Fruit fly (Drosophila melanogaster) whole organism, wandering third instar larva: ENCODE results near the gene sip3.

Source experiments
- Abd-B ChIP-seq: fragments of >200 bp; optimal IDR thresholded peaks from 2 replicates; lab custom pipeline; 2017; ENCODE audit warnings: missing biosample characterization, missing genetic modification characterization
- CG32264 ChIP-seq: fragments of 200-800 bp; sonication (Bioruptor generic); optimal IDR thresholded peaks from 2 replicates; lab custom pipeline; 2016; ENCODE audit warnings: missing biosample characterization, missing genetic modification characterization
- CG9705 ChIP-seq: fragments of 200-800 bp; sonication (Bioruptor generic); optimal IDR thresholded peaks from 2 replicates; lab custom pipeline; 2018; ENCODE audit warnings: missing biosample characterization, mild to moderate bottlenecking, missing genetic modification characterization
- CrebA ChIP-seq: fragments of 200-800 bp; sonication (Bioruptor generic); optimal IDR thresholded peaks from 2 replicates; lab custom pipeline; 2016; ENCODE audit warnings: missing biosample characterization, mild to moderate bottlenecking, missing genetic modification characterization, borderline replicate concordance
- Dfd ChIP-seq: fragments of >200 bp; optimal IDR thresholded peaks from 2 replicates; lab custom pipeline; 2017; ENCODE audit warnings: missing biosample characterization, missing genetic modification characterization
- Dif ChIP-seq: fragments of 200-275, 200-300 bp; sonication (Bioruptor generic); optimal IDR thresholded peaks from 2 replicates; lab custom pipeline; 2018; ENCODE audit warnings: missing biosample characterization, missing genetic modification characterization; ENCODE audit not compliant: partially characterized antibody
- GATAd ChIP-seq: sonication (Bioruptor generic); optimal IDR thresholded peaks from 2 replicates; lab custom pipeline; 2016; ENCODE audit warnings: missing biosample characterization, missing genetic modification characterization
- HLH106 ChIP-seq: fragments of 200-800 bp; optimal IDR thresholded peaks from 3 replicates; lab custom pipeline; 2019; ENCODE audit warnings: missing biosample characterization, mild to moderate bottlenecking, missing genetic modification characterization, moderate library complexity
- Hnf4 ChIP-seq: fragments of 200-800 bp; sonication (Bioruptor generic); optimal IDR thresholded peaks from 2 replicates; lab custom pipeline; 2016; ENCODE audit warnings: missing biosample characterization, mild to moderate bottlenecking, missing genetic modification characterization
- Hr78 ChIP-seq: fragments of >200 bp; optimal IDR thresholded peaks from 2 replicates; lab custom pipeline; 2017; ENCODE audit warnings: missing biosample characterization, missing genetic modification characterization
- Hr83 ChIP-seq: fragments of 200-300 bp; sonication (Bioruptor generic); optimal IDR thresholded peaks from 2 replicates; lab custom pipeline; 2016; ENCODE audit warnings: missing biosample characterization, mild to moderate bottlenecking, missing genetic modification characterization, moderate library complexity; ENCODE audit not compliant: poor library complexity, severe bottlenecking
- Jra ChIP-seq: sonication (Bioruptor generic); optimal IDR thresholded peaks from 2 replicates; lab custom pipeline; 2016; ENCODE audit warnings: missing biosample characterization, missing genetic modification characterization
- Mio ChIP-seq: sonication (Bioruptor generic); optimal IDR thresholded peaks from 2 replicates; lab custom pipeline; 2016; ENCODE audit warnings: missing biosample characterization, missing genetic modification characterization
- Myc ChIP-seq: fragments of >200 bp; optimal IDR thresholded peaks from 2 replicates; lab custom pipeline; 2017
- N ChIP-seq: fragments of >200 bp; optimal IDR thresholded peaks from 2 replicates; lab custom pipeline; 2018; ENCODE audit warnings: missing biosample characterization, missing external identifiers, missing genetic modification characterization
- OdsH ChIP-seq: fragments of 200-800 bp; sonication (Bioruptor generic); optimal IDR thresholded peaks from 2 replicates; lab custom pipeline; 2016; ENCODE audit warnings: missing biosample characterization, mild to moderate bottlenecking, missing genetic modification characterization
- Rel ChIP-seq, 2 experiments: fragments of 200-800 bp; sonication (Bioruptor generic) in 1 of 2; optimal IDR thresholded peaks; 2 replicates in 1 of 2; 3 replicates in 1 of 2; lab custom pipeline; 2016 to 2019; ENCODE audit warnings: mild to moderate bottlenecking in 2 of 2, missing biosample characterization in 2 of 2, missing genetic modification characterization in 2 of 2, moderate library complexity in 1 of 2
- Sp1 ChIP-seq: fragments of 200-800 bp; sonication (Bioruptor generic); optimal IDR thresholded peaks from 3 replicates; lab custom pipeline; 2019; ENCODE audit warnings: missing biosample characterization, mild to moderate bottlenecking, missing genetic modification characterization, moderate library complexity
- Vsx2 ChIP-seq: fragments of 200-300, 225-300 bp; sonication (Bioruptor generic); optimal IDR thresholded peaks from 2 replicates; lab custom pipeline; 2018; ENCODE audit warnings: missing biosample characterization, missing genetic modification characterization; ENCODE audit not compliant: partially characterized antibody
- br ChIP-seq: fragments of 200-800 bp; sonication (Bioruptor generic); optimal IDR thresholded peaks from 2 replicates; lab custom pipeline; 2016; ENCODE audit warnings: missing biosample characterization, missing genetic modification characterization
- brk ChIP-seq: fragments of 200-800 bp; sonication (Bioruptor generic); optimal IDR thresholded peaks from 2 replicates; lab custom pipeline; 2016; ENCODE audit warnings: missing biosample characterization, mild to moderate bottlenecking, missing genetic modification characterization
- dl ChIP-seq, 2 experiments: fragments of 175-275, 200-275 bp in 1 of 2; fragments of 200-275 bp in 1 of 2; sonication (Bioruptor generic); optimal IDR thresholded peaks; lab custom pipeline; 2018; ENCODE audit warnings: mild to moderate bottlenecking in 2 of 2, missing biosample characterization in 2 of 2, missing genetic modification characterization in 2 of 2, moderate library complexity in 2 of 2; ENCODE audit not compliant: partially characterized antibody in 2 of 2, insufficient read depth in 1 of 2
- dmrt93B ChIP-seq: fragments of 200-800 bp; sonication (Bioruptor generic); optimal IDR thresholded peaks from 2 replicates; lab custom pipeline; 2018; ENCODE audit warnings: missing biosample characterization, mild to moderate bottlenecking, missing genetic modification characterization
- dsf ChIP-seq: sonication (Bioruptor generic); optimal IDR thresholded peaks from 2 replicates; lab custom pipeline; 2016; ENCODE audit warnings: missing biosample characterization, missing genetic modification characterization, borderline replicate concordance
- ey ChIP-seq: fragments of 200-800 bp; sonication (Bioruptor generic); optimal IDR thresholded peaks from 2 replicates; lab custom pipeline; 2016; ENCODE audit warnings: missing biosample characterization, missing genetic modification characterization
- foxo ChIP-seq, 2 experiments: fragments of 200-800 bp; sonication (Bioruptor generic); optimal IDR thresholded peaks; 2 replicates in 1 of 2; 3 replicates in 1 of 2; lab custom pipeline; 2016 to 2017; ENCODE audit warnings: missing biosample characterization in 2 of 2, missing genetic modification characterization in 2 of 2
- fru ChIP-seq: fragments of 200-800 bp; sonication (Bioruptor generic); optimal IDR thresholded peaks from 3 replicates; lab custom pipeline; 2016; ENCODE audit warnings: missing biosample characterization, mild to moderate bottlenecking, missing genetic modification characterization
- h ChIP-seq: fragments of 200-800 bp; sonication (Bioruptor generic); optimal IDR thresholded peaks from 3 replicates; lab custom pipeline; 2016; ENCODE audit warnings: missing biosample characterization, mild to moderate bottlenecking, missing genetic modification characterization
- jim ChIP-seq: fragments of 175-275, 200-325 bp; sonication (Bioruptor generic); optimal IDR thresholded peaks from 2 replicates; lab custom pipeline; 2016; ENCODE audit warnings: missing biosample characterization, mild to moderate bottlenecking, missing genetic modification characterization
- lola ChIP-seq: fragments of >200 bp; optimal IDR thresholded peaks from 2 replicates; lab custom pipeline; 2017; ENCODE audit warnings: missing biosample characterization, missing genetic modification characterization
- pan ChIP-seq: fragments of >200 bp; optimal IDR thresholded peaks from 2 replicates; lab custom pipeline; 2017
- psq ChIP-seq: fragments of 200-800 bp; sonication (Bioruptor generic); optimal IDR thresholded peaks from 3 replicates; lab custom pipeline; 2017; ENCODE audit warnings: missing biosample characterization, mild to moderate bottlenecking, missing genetic modification characterization, moderate library complexity
- rgr ChIP-seq: fragments of 200-800 bp; sonication (Bioruptor generic); optimal IDR thresholded peaks from 3 replicates; lab custom pipeline; 2016; ENCODE audit warnings: missing biosample characterization, mild to moderate bottlenecking, missing genetic modification characterization
- sage ChIP-seq: fragments of 200-800 bp; sonication (Bioruptor generic); optimal IDR thresholded peaks from 2 replicates; lab custom pipeline; 2016; ENCODE audit warnings: missing biosample characterization, mild to moderate bottlenecking, missing genetic modification characterization
- sv ChIP-seq: fragments of 200-800 bp; sonication (Bioruptor generic); optimal IDR thresholded peaks from 3 replicates; lab custom pipeline; 2016; ENCODE audit warnings: missing biosample characterization, missing genetic modification characterization
- tai ChIP-seq: sonication (Bioruptor generic); optimal IDR thresholded peaks from 2 replicates; lab custom pipeline; 2016; ENCODE audit warnings: missing biosample characterization, missing genetic modification characterization
- usp ChIP-seq: fragments of >200 bp; optimal IDR thresholded peaks from 2 replicates; lab custom pipeline; 2017; ENCODE audit warnings: missing biosample characterization, missing genetic modification characterization
- woc ChIP-seq: sonication (Bioruptor generic); optimal IDR thresholded peaks from 2 replicates; lab custom pipeline; 2016; ENCODE audit warnings: missing biosample characterization, mild to moderate bottlenecking, missing genetic modification characterization

Gene sip3

DNA sequence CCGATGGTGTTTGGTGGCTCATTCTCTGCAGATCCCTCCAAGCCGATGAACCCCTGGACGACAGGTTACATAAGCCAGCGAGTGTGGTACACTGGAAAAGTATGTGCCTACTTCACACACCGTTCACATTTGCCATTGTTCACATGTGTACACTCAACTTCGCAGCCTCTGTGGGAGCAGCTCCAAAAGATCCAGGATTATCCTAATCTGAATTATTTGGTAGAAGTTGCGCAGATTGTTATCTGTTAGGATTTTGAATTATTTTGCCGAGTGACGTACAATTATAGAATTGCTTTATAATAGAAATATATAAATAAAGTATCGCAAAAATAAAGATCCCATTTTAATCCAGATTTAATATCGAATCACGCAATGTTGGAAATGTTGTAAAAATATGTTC, 4.5 kb upstream of the sip3 start:
- TF ChIP-seq ey (GFP tag; lab: Kevin White, UChicago) (no peak), rgr (GFP tag; lab: Kevin White, UChicago) (no peak), pan (no peak), Hr83 (no peak), lola (GFP tag; lab: Kevin White, UChicago) (no peak), Dfd (GFP tag; lab: Kevin White, UChicago) (no peak), sage (GFP tag; lab: Kevin White, UChicago) (no peak), br (GFP tag; lab: Kevin White, UChicago) (no peak), fru (GFP tag; lab: Kevin White, UChicago) (no peak)

DNA sequence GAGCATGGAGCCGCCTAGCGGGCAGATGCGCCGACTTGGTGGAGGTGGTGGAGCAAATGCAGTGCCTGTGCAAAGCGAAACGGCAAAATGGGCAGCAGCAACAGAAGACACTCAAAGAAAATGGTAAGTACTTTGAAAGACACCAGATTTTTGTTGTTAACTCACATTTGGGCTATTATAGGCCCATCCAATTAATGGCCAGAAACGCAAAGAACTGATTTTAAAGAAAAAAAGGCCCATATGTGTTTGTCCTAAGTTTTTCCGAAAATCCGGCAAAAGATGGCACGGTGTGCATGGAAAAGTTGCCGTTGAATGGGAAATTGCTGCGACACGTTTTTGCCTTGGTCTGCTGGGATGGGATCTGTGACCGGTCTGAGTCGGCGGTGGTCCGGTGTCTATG, 3.8 kb upstream of the sip3 start:
- TF ChIP-seq OdsH (GFP tag; lab: Kevin White, UChicago) (no peak), ey (GFP tag; lab: Kevin White, UChicago) (no peak), dsf (GFP tag; lab: Kevin White, UChicago) (no peak), sage (GFP tag; lab: Kevin White, UChicago) (no peak), CG9705 (no peak), br (GFP tag; lab: Kevin White, UChicago) (no peak), CG32264 (GFP tag; lab: Kevin White, UChicago) (no peak), sv (no peak), Hnf4 (GFP tag; lab: Kevin White, UChicago) (no peak), Dfd (GFP tag; lab: Kevin White, UChicago) (no peak), pan (no peak)

DNA sequence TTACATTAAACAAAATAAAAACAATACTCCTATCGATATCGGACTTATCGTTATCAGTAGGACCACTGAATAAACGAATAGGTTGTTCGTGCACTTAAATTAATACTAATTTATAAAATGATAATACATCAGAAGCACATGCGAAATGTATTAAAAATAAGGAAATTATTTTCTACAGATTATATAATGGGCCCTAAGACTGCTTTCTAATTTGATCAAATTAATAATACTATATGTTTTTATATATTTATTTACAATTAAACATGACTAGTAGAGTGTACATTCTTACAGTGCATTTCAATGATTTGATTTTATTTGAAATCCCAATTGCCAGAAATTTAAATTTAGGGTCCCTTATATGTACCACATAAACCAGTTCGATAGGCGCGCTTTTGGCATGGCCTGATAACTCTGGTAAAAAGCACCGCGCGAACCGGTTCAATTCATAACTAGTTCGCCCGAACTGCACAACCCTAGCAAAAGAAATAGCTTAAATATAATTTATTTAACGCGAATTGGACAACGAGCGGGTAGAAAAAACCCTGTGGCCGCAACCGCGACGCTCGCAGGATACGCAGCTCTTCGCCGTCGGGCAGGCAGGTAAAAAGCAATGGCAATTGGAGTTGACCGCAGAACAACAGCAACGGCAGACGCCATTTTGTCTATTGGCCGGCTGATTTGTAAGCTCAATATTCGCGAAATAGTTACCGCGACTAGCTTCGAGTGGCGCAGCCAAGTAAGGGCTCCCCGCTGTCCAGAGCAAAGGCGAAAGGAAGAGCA, 4.8 kb downstream of the sip3 start, which contains the start of the genes CG2126 and faf:
TSS of gene CG2126 (minus strand) at position 70 of the 780 bp plus-strand sequence.
TSS of gene faf (plus strand) at position 438 of the 780 bp plus-strand sequence.
- TF ChIP-seq psq (peak; percentile 73), sage (GFP tag; lab: Kevin White, UChicago) (peak; percentile 44), h (GFP tag; lab: Kevin White, UChicago) (peak; percentile 67), Myc (lab: Kevin White, UChicago) (no peak), ey (GFP tag; lab: Kevin White, UChicago) (peak; percentile 57), Dif (GFP tag; lab: Kevin White, UChicago) (no peak), N (no peak), CG32264 (GFP tag; lab: Kevin White, UChicago) (no peak), HLH106 (tag; lab: Kevin White, UChicago) (peak; percentile 83), usp (no peak), CG9705 (peak; percentile 69), dmrt93B (GFP tag; lab: Kevin White, UChicago) (no peak), tai (no peak), pan (no peak), Vsx2 (GFP tag; lab: Kevin White, UChicago) (no peak), OdsH (GFP tag; lab: Kevin White, UChicago) (peak; percentile 58), jim (GFP tag; lab: Kevin White, UChicago) (no peak), Rel (GFP tag; optimal IDR thresholded peaks at IDR 0.05; lab: Kevin White, UChicago) (no peak), Rel (tag; optimal IDR thresholded peaks at IDR 0.05; lab: Kevin White, UChicago) (peak; percentile 33), GATAd (peak; percentile 34), dl (GFP tag; optimal IDR thresholded peaks at IDR 0.05; lab: Kevin White, UChicago; ENCODE audit: insufficient read depth in 1 of 2, partially characterized antibody in 2 of 2) (no peak), dsf (GFP tag; lab: Kevin White, UChicago) (no peak), Hnf4 (GFP tag; lab: Kevin White, UChicago) (no peak), sv (peak; percentile 50), Sp1 (GFP tag; lab: Kevin White, UChicago) (peak; percentile 78), foxo (GFP tag; optimal IDR thresholded peaks at IDR 0.05; lab: Kevin White, UChicago) (peak in 1 of 2 experiments; percentile 81), brk (GFP tag; lab: Kevin White, UChicago) (no peak), lola (GFP tag; lab: Kevin White, UChicago) (no peak), Jra (GFP tag; lab: Kevin White, UChicago) (no peak), fru (GFP tag; lab: Kevin White, UChicago) (peak; percentile 66), Mio (GFP tag; lab: Kevin White, UChicago) (no peak), Hr83 (peak; percentile 73), br (GFP tag; lab: Kevin White, UChicago) (no peak), Hr78 (GFP tag; lab: Kevin White, UChicago) (no peak), CrebA (GFP tag; lab: Kevin White, UChicago) (no peak), Abd-B (GFP tag; lab: Kevin White, UChicago) (no peak), woc (no peak), rgr (GFP tag; lab: Kevin White, UChicago) (peak; percentile 60), Dfd (GFP tag; lab: Kevin White, UChicago) (no peak)
